Worm (Caenorhabditis elegans) whole organism, L2 larva: ENCODE data around the gene Y45G5AM.5.

Source experiments
- C34F6.9 ChIP-seq: fragments of 150-350 bp; optimal IDR thresholded peaks from 2 replicates; lab custom pipeline; 2014; ENCODE audit warnings: missing biosample characterization, missing genetic modification characterization
- F13H6.1 ChIP-seq: sonication (generic microtip); optimal IDR thresholded peaks from 2 replicates; lab custom pipeline; 2016; ENCODE audit warnings: missing genetic modification characterization, missing compliant biosample characterization
- R02D3.7 ChIP-seq: fragments of 150-350 bp; optimal IDR thresholded peaks from 2 replicates; lab custom pipeline; 2014; ENCODE audit warnings: missing biosample characterization, missing genetic modification characterization
- Y55F3AM.14 ChIP-seq: fragments of 200-800 bp; sonication (Bioruptor generic); optimal IDR thresholded peaks from 2 replicates; lab custom pipeline; 2018; ENCODE audit warnings: mild to moderate bottlenecking, missing genetic modification characterization, missing compliant biosample characterization
- ZK546.5 ChIP-seq: sonication (generic microtip); optimal IDR thresholded peaks from 2 replicates; lab custom pipeline; 2017; ENCODE audit warnings: missing biosample characterization, missing genetic modification characterization
- ama-1 ChIP-seq: fragments of 150-350 bp; optimal IDR thresholded peaks from 2 replicates; lab custom pipeline; 2018; ENCODE audit warnings: inconsistent platforms
- blmp-1 ChIP-seq: sonication (generic microtip); optimal IDR thresholded peaks from 2 replicates; lab custom pipeline; 2017; ENCODE audit warnings: missing genetic modification characterization, mild to moderate bottlenecking, missing compliant biosample characterization, antibody characterized with exemption, moderate library complexity; ENCODE audit not compliant: insufficient read depth
- ceh-16 ChIP-seq: fragments of 150-350 bp; optimal IDR thresholded peaks from 2 replicates; lab custom pipeline; 2014; ENCODE audit warnings: missing biosample characterization, missing genetic modification characterization
- ceh-82 ChIP-seq: fragments of 150-350 bp; optimal IDR thresholded peaks from 2 replicates; lab custom pipeline; 2014; ENCODE audit warnings: missing biosample characterization, missing genetic modification characterization
- crh-2 ChIP-seq: sonication (generic microtip); optimal IDR thresholded peaks from 2 replicates; lab custom pipeline; 2017; ENCODE audit warnings: missing biosample characterization, missing genetic modification characterization
- dmd-4 ChIP-seq: sonication (generic microtip); optimal IDR thresholded peaks from 2 replicates; lab custom pipeline; 2017; ENCODE audit warnings: missing biosample characterization, missing genetic modification characterization
- egl-27 ChIP-seq: sonication (generic microtip); optimal IDR thresholded peaks from 3 replicates; lab custom pipeline; 2017; ENCODE audit warnings: missing biosample characterization, missing genetic modification reagents, missing genetic modification characterization
- elt-1 ChIP-seq: fragments of 150-350 bp; optimal IDR thresholded peaks from 2 replicates; lab custom pipeline; 2014; ENCODE audit warnings: missing biosample characterization, missing genetic modification characterization
- elt-3 ChIP-seq: sonication (generic microtip); optimal IDR thresholded peaks from 2 replicates; lab custom pipeline; 2017; ENCODE audit warnings: missing biosample characterization, missing genetic modification characterization
- fos-1 ChIP-seq: fragments of 150-350 bp; optimal IDR thresholded peaks from 2 replicates; lab custom pipeline; 2014; ENCODE audit warnings: missing biosample characterization, missing genetic modification characterization
- gmeb-1 ChIP-seq: fragments of 150-350 bp; optimal IDR thresholded peaks from 2 replicates; lab custom pipeline; 2014; ENCODE audit warnings: missing biosample characterization, missing genetic modification characterization
- lin-11 ChIP-seq: fragments of 150-350 bp; sonication (generic microtip); optimal IDR thresholded peaks from 2 replicates; lab custom pipeline; 2014; ENCODE audit warnings: missing biosample characterization, missing genetic modification characterization, inconsistent platforms, mixed read lengths
- lin-13 ChIP-seq: fragments of 150-350 bp; optimal IDR thresholded peaks from 2 replicates; lab custom pipeline; 2014; ENCODE audit warnings: missing biosample characterization, missing genetic modification reagents, missing genetic modification characterization
- lin-39 ChIP-seq: fragments of 150-350 bp; optimal IDR thresholded peaks from 2 replicates; lab custom pipeline; 2014; ENCODE audit warnings: missing biosample characterization, missing genetic modification reagents, missing genetic modification characterization
- lsy-2 ChIP-seq, 2 experiments: fragments of 150-350 bp in 1 of 2; sonication (generic microtip) in 1 of 2; optimal IDR thresholded peaks; 2 replicates each; lab custom pipeline; 2014 to 2017; ENCODE audit warnings: missing biosample characterization in 2 of 2, missing genetic modification characterization in 2 of 2
- mab-5 ChIP-seq: fragments of 150-350 bp; optimal IDR thresholded peaks from 2 replicates; lab custom pipeline; 2014; ENCODE audit warnings: missing biosample characterization, missing genetic modification characterization
- mbf-1 ChIP-seq: sonication (generic microtip); optimal IDR thresholded peaks from 2 replicates; lab custom pipeline; 2017; ENCODE audit warnings: missing biosample characterization, missing genetic modification characterization
- mdl-1 ChIP-seq, 2 experiments: fragments of 150-350 bp in 1 of 2; sonication (generic microtip) in 1 of 2; optimal IDR thresholded peaks; 2 replicates each; lab custom pipeline; 2017; ENCODE audit warnings: missing biosample characterization in 2 of 2, missing genetic modification characterization in 2 of 2
- nhr-10 ChIP-seq: sonication (generic microtip); optimal IDR thresholded peaks from 2 replicates; lab custom pipeline; 2017; ENCODE audit warnings: missing biosample characterization, missing genetic modification characterization
- nhr-11 ChIP-seq: fragments of 150-350 bp; optimal IDR thresholded peaks from 2 replicates; lab custom pipeline; 2014; ENCODE audit warnings: missing biosample characterization, missing genetic modification characterization
- nhr-12 ChIP-seq: fragments of 150-350 bp; optimal IDR thresholded peaks from 2 replicates; lab custom pipeline; 2014; ENCODE audit warnings: missing biosample characterization, missing genetic modification characterization
- nhr-129 ChIP-seq: fragments of 150-350 bp; optimal IDR thresholded peaks from 2 replicates; lab custom pipeline; 2014; ENCODE audit warnings: missing biosample characterization, missing genetic modification characterization
- nhr-21 ChIP-seq: fragments of 150-350 bp; optimal IDR thresholded peaks from 2 replicates; lab custom pipeline; 2014; ENCODE audit warnings: missing biosample characterization, missing genetic modification characterization
- nhr-23 ChIP-seq: fragments of 150-350 bp; optimal IDR thresholded peaks from 2 replicates; lab custom pipeline; 2014; ENCODE audit warnings: missing biosample characterization, missing genetic modification reagents, missing genetic modification characterization
- nhr-237 ChIP-seq: fragments of 150-350 bp; optimal IDR thresholded peaks from 2 replicates; lab custom pipeline; 2014; ENCODE audit warnings: missing biosample characterization, missing genetic modification characterization
- nhr-25 ChIP-seq: fragments of 150-350 bp; sonication (generic microtip); optimal IDR thresholded peaks from 3 replicates; lab custom pipeline; 2014; ENCODE audit warnings: missing biosample characterization, missing genetic modification characterization
- nhr-6 ChIP-seq: fragments of 150-350 bp; optimal IDR thresholded peaks from 2 replicates; lab custom pipeline; 2014; ENCODE audit warnings: missing biosample characterization, missing genetic modification characterization
- peb-1 ChIP-seq: fragments of 150-350 bp; optimal IDR thresholded peaks from 2 replicates; lab custom pipeline; 2014; ENCODE audit warnings: missing biosample characterization, missing genetic modification characterization
- sem-4 ChIP-seq: fragments of 150-350 bp; optimal IDR thresholded peaks from 2 replicates; lab custom pipeline; 2014; ENCODE audit warnings: missing biosample characterization, missing genetic modification reagents, missing genetic modification characterization
- skn-1 ChIP-seq: sonication (generic microtip); optimal IDR thresholded peaks from 2 replicates; lab custom pipeline; 2017; ENCODE audit warnings: missing biosample characterization, missing genetic modification characterization
- sma-3 ChIP-seq: sonication (generic microtip); optimal IDR thresholded peaks from 2 replicates; lab custom pipeline; 2016; ENCODE audit warnings: missing genetic modification reagents, missing genetic modification characterization, missing compliant biosample characterization
- snpc-4 ChIP-seq: fragments of 150-350 bp; optimal IDR thresholded peaks from 2 replicates; lab custom pipeline; 2014; ENCODE audit warnings: missing biosample characterization, missing genetic modification characterization
- unc-39 ChIP-seq: fragments of 150-350 bp; optimal IDR thresholded peaks from 2 replicates; lab custom pipeline; 2014; ENCODE audit warnings: missing biosample characterization, missing genetic modification characterization
- unc-55 ChIP-seq: fragments of 150-350 bp; sonication (generic microtip); optimal IDR thresholded peaks from 3 replicates; lab custom pipeline; 2014; ENCODE audit warnings: missing biosample characterization, missing genetic modification reagents, missing genetic modification characterization
- unc-62 ChIP-seq: fragments of 150-350 bp; optimal IDR thresholded peaks from 2 replicates; lab custom pipeline; 2014; ENCODE audit warnings: missing biosample characterization, missing genetic modification reagents, missing genetic modification characterization
- ztf-1 ChIP-seq: fragments of 200-800 bp; sonication (Bioruptor generic); conservative IDR thresholded peaks from 2 replicates; pipeline ENCODE4 v1.3.6; 2022; ENCODE audit warnings: missing genetic modification characterization, missing compliant biosample characterization
- ztf-11 ChIP-seq: sonication (generic microtip); optimal IDR thresholded peaks from 2 replicates; lab custom pipeline; 2017; ENCODE audit warnings: missing biosample characterization, missing genetic modification characterization

Y45G5AM.5 gene

ce11 chrV:4122415-4122814 lies 37.8 kb upstream of the Y45G5AM.5 start, which contains the start of gene phat-5:
TSS of gene phat-5 (minus strand) at chrV:4122515.
- TF ChIP-seq gmeb-1 (tag; lab: Kevin White, UChicago) (no peak), skn-1 (no peak), peb-1 (no peak), F13H6.1 (tag; lab: Kevin White, UChicago) (no peak), unc-62 (GFP tag; lab: Kevin White, UChicago) (no peak), Y55F3AM.14 (GFP tag; lab: Kevin White, UChicago) (no peak), nhr-25 (no peak), unc-55 (GFP tag; lab: Kevin White, UChicago) (no peak)

DNA sequence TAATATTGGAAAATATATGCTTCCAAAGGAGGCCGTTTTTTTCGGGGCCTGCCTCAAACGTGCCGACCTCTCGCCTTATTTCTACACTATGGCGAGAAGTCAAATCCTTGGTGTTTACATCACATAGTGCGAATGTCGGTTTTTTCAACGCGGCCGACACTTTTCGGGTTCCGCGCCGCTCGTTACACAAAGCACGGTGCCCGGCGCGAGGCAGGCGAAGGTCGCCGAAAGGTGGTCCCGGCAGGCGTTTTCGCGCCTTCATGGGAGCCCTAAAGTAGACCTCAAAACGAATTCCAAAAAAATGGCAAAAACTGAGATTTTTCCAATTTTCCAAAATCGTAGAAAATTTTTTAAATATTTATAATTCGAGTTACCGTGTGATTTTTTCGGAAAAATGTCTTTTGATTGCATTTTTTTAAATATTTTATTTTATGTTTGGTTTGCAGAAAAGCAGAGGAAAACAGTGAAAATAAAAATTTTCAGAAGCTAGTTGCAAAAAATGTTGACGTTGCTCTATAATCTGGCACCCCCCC lies 34.6 kb upstream of the Y45G5AM.5 start, which contains the start of gene T05B4.12:
Gene T05B4.12 (minus strand): TSS at position 483 of the 533 bp plus-strand sequence.
- TF ChIP-seq ama-1 (lab: Kevin White, UChicago) (no peak), nhr-129 (tag; lab: Kevin White, UChicago) (no peak), R02D3.7 (tag; lab: Kevin White, UChicago) (no peak), gmeb-1 (tag; lab: Kevin White, UChicago) (no peak), sma-3 (no peak), nhr-237 (tag; lab: Kevin White, UChicago) (no peak), snpc-4 (tag; lab: Kevin White, UChicago) (no peak), peb-1 (no peak), lin-13 (GFP tag; lab: Kevin White, UChicago) (no peak)

DNA sequence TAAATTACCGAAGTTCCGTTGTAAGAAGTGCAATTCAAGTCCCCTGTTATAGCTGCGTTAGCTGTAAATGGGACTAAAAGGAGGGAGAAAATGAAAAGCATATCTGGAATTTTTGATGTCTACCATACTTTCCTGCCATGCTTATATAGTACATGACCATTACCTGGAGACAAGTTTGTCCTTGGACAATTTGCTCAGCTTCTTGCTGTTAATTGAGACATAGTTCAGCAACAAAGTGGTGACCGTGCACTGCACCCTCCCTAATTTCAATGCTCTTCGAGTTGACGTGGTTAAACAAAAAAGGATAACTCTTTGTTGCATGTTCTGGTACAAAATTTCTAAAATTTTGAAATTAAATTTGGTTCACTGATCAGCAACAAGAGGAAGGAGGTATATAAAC lies 32.8 kb upstream of the Y45G5AM.5 start, which contains the start of gene T05B4.13:
Gene T05B4.13 (minus strand): TSS at position 101 of the 400 bp plus-strand sequence.
- TF ChIP-seq fos-1 (tag; lab: Kevin White, UChicago) (no peak), dmd-4 (tag; lab: Kevin White, UChicago) (no peak)

DNA sequence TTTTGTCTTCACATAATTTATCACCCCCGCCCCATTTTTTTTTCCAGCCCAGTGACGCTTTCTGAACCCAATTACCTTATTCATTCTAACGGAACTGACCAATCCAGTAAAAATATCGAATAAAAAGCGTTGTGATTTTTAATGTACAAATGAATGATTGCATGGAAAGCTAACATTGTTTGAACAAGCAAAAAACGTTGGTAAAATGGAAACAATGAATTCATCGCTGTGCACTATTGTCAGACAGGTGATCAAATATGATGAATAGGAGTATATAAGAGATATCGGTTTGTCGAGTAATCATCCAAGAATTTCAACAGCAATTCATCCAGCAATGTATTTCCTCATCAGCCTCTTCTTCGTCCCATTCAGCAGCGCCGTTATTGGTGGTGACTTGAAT lies 30.6 kb upstream of the Y45G5AM.5 start, which contains the start of gene phat-4:
Gene phat-4 (plus strand): TSS at position 301 of the 400 bp plus-strand sequence.
- TF ChIP-seq ceh-82 (tag; lab: Kevin White, UChicago) (no peak), nhr-23 (tag; lab: Kevin White, UChicago) (no peak), crh-2 (tag; lab: Kevin White, UChicago) (no peak)

DNA sequence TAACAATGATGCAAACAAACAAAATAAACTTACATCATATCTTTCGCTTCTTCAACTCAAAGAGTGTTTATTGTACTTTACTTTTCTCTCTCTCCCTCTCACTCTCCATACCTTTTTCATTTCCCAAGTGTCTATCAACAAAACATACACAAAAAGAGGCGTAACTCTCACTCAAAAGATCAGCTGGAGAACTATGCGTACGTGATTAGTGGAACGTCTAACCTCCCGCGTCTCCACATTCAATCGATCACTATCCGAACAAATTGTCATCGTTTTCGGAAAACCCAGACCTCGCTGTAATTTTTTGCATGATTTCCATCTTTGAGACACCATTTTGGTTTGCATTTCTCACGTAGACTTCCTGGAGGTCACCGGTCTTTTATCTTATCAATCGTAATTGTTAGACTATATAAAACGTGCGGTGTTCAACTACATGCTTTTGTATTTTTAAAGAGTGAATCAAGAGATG lies 28.7 kb upstream of the Y45G5AM.5 start, which contains the start of gene nhr-57:
Gene nhr-57 (plus strand): TSS at position 419 of the 469 bp plus-strand sequence.
- TF ChIP-seq R02D3.7 (tag; lab: Kevin White, UChicago), result no peak
- TF ChIP-seq blmp-1, result peak; percentile 72
- peak; percentile 82 for TF ChIP-seq F13H6.1 (tag; lab: Kevin White, UChicago)
- peak; percentile 73 for TF ChIP-seq fos-1 (tag; lab: Kevin White, UChicago)
- TF ChIP-seq ceh-16, result no peak
- TF ChIP-seq lin-11, result no peak
- peak; percentile 31 for TF ChIP-seq lin-13 (GFP tag; lab: Kevin White, UChicago)
- peak; percentile 61 for TF ChIP-seq sem-4 (tag; lab: Kevin White, UChicago)
- TF ChIP-seq nhr-21 (tag; lab: Kevin White, UChicago), result peak; percentile 87
- peak; percentile 60 for TF ChIP-seq egl-27 (tag; lab: Kevin White, UChicago)
- TF ChIP-seq nhr-129 (tag; lab: Kevin White, UChicago), result peak; percentile 96
- TF ChIP-seq unc-62 (GFP tag; lab: Kevin White, UChicago), result no peak
- TF ChIP-seq elt-1 (tag; lab: Kevin White, UChicago), result no peak
- TF ChIP-seq mbf-1 (tag; lab: Kevin White, UChicago), result no peak
- no peak for TF ChIP-seq ceh-82 (tag; lab: Kevin White, UChicago)
- TF ChIP-seq crh-2 (tag; lab: Kevin White, UChicago), result peak; percentile 51
- TF ChIP-seq nhr-12, result no peak
- TF ChIP-seq nhr-11 (tag; lab: Kevin White, UChicago), result no peak
- no peak for TF ChIP-seq ama-1 (lab: Kevin White, UChicago)
- peak; percentile 67 for TF ChIP-seq nhr-6 (tag; lab: Kevin White, UChicago)
- no peak for TF ChIP-seq lin-39 (tag; lab: Kevin White, UChicago)
- no peak for TF ChIP-seq nhr-23 (tag; lab: Kevin White, UChicago)
- no peak for TF ChIP-seq nhr-10
- no peak for TF ChIP-seq ZK546.5 (tag; lab: Kevin White, UChicago)
- no peak for TF ChIP-seq unc-39 (tag; lab: Kevin White, UChicago)
- TF ChIP-seq Y55F3AM.14 (GFP tag; lab: Kevin White, UChicago), result peak; percentile 86
- TF ChIP-seq ztf-1 (GFP tag; lab: Robert Waterston, UW), result no peak
- TF ChIP-seq gmeb-1 (tag; lab: Kevin White, UChicago), result peak; percentile 62
- TF ChIP-seq lsy-2 (tag; optimal IDR thresholded peaks at IDR 0.05; lab: Kevin White, UChicago), result no peak
- peak; percentile 51 for TF ChIP-seq C34F6.9 (tag; lab: Kevin White, UChicago)
- no peak for TF ChIP-seq ztf-11 (tag; lab: Kevin White, UChicago)
- peak; percentile 72 for TF ChIP-seq skn-1
- TF ChIP-seq mab-5 (tag; lab: Kevin White, UChicago), result no peak
- TF ChIP-seq peb-1, result no peak
- no peak for TF ChIP-seq snpc-4 (tag; lab: Kevin White, UChicago)
- TF ChIP-seq unc-55 (GFP tag; lab: Kevin White, UChicago), result peak; percentile 19
- peak; percentile 89 for TF ChIP-seq sma-3
- TF ChIP-seq nhr-237 (tag; lab: Kevin White, UChicago), result no peak
- peak in 1 of 2 experiments; percentile 40 for TF ChIP-seq mdl-1 (tag; optimal IDR thresholded peaks at IDR 0.05; lab: Kevin White, UChicago)
- no peak for TF ChIP-seq elt-3 (tag; lab: Kevin White, UChicago)
